Fruit fly (Drosophila melanogaster) whole organism, adult: ENCODE results near the gene E2f2.

Experiments
- CG11617 ChIP-seq: fragments of 200-800 bp; sonication (Bioruptor generic); optimal IDR thresholded peaks from 2 replicates; lab custom pipeline; 2017; ENCODE audit warnings: mild to moderate bottlenecking, missing biosample characterization, missing genetic modification reagents, missing genetic modification characterization
- CG12768 ChIP-seq: fragments of 200-800 bp; sonication (Bioruptor generic); optimal IDR thresholded peaks from 2 replicates; lab custom pipeline; 2017; ENCODE audit warnings: missing biosample characterization, missing genetic modification characterization, mild to moderate bottlenecking, moderate library complexity, missing genetic modification reagents
- CG14711 ChIP-seq: fragments of 200-800 bp; sonication (Bioruptor generic); optimal IDR thresholded peaks from 2 replicates; lab custom pipeline; 2018; ENCODE audit warnings: missing biosample characterization, mild to moderate bottlenecking, missing genetic modification characterization, moderate library complexity
- CG1620 ChIP-seq: fragments of 200-800 bp; sonication (Bioruptor generic); optimal IDR thresholded peaks from 2 replicates; lab custom pipeline; 2016; ENCODE audit warnings: missing biosample characterization, missing genetic modification characterization
- CG33017 ChIP-seq: fragments of 200-800 bp; sonication (Bioruptor generic); optimal IDR thresholded peaks from 2 replicates; lab custom pipeline; 2018; ENCODE audit warnings: missing biosample characterization, mild to moderate bottlenecking, missing genetic modification characterization, moderate library complexity
- CG5204 ChIP-seq: fragments of 200-800 bp; sonication (Bioruptor generic); optimal IDR thresholded peaks from 2 replicates; lab custom pipeline; 2016; ENCODE audit warnings: missing biosample characterization, missing genetic modification characterization
- CG7045 ChIP-seq: fragments of 200-800 bp; sonication (Bioruptor generic); optimal IDR thresholded peaks from 2 replicates; lab custom pipeline; 2017; ENCODE audit warnings: missing biosample characterization, mild to moderate bottlenecking, missing genetic modification characterization
- CG7101 ChIP-seq: fragments of 200-800 bp; sonication (Bioruptor generic); optimal IDR thresholded peaks from 2 replicates; lab custom pipeline; 2018; ENCODE audit warnings: missing biosample characterization, mild to moderate bottlenecking, missing genetic modification characterization, moderate library complexity
- Clk ChIP-seq: fragments of 200-800 bp; sonication (Bioruptor generic); optimal IDR thresholded peaks from 2 replicates; lab custom pipeline; 2017; ENCODE audit warnings: missing biosample characterization, missing genetic modification characterization
- Crg-1 ChIP-seq: fragments of 200-800 bp; sonication (Bioruptor generic); optimal IDR thresholded peaks from 2 replicates; lab custom pipeline; 2016; ENCODE audit warnings: missing biosample characterization, missing genetic modification characterization
- Hr96 ChIP-seq: fragments of 200-800 bp; sonication (Bioruptor generic); optimal IDR thresholded peaks from 2 replicates; lab custom pipeline; 2016; ENCODE audit warnings: missing biosample characterization, missing genetic modification characterization
- Mnt ChIP-seq: fragments of 200-800 bp; sonication (Bioruptor generic); optimal IDR thresholded peaks from 2 replicates; lab custom pipeline; 2016; ENCODE audit warnings: missing biosample characterization, mild to moderate bottlenecking, missing genetic modification characterization
- bab1 ChIP-seq: fragments of 200-800 bp; sonication (Bioruptor generic); optimal IDR thresholded peaks from 3 replicates; lab custom pipeline; 2019; ENCODE audit warnings: missing biosample characterization, mild to moderate bottlenecking, missing genetic modification characterization, moderate library complexity
- cic ChIP-seq: fragments of 200-800 bp; sonication (Bioruptor generic); optimal IDR thresholded peaks from 2 replicates; lab custom pipeline; 2017; ENCODE audit warnings: missing biosample characterization, mild to moderate bottlenecking, missing genetic modification characterization, moderate library complexity
- cnc ChIP-seq, 2 experiments: fragments of >200 bp; optimal IDR thresholded peaks; 2 replicates each; lab custom pipeline; 2017
- kay ChIP-seq: fragments of 200-800 bp; sonication (Bioruptor generic); peaks from one replicate; lab custom pipeline; 2016; ENCODE audit warnings: missing biosample characterization, missing genetic modification characterization, borderline replicate concordance
- ovo ChIP-seq: fragments of 200-800 bp; sonication (Bioruptor generic); optimal IDR thresholded peaks from 2 replicates; lab custom pipeline; 2016; ENCODE audit warnings: missing biosample characterization, missing genetic modification characterization
- pad ChIP-seq: fragments of 200-800 bp; sonication (Bioruptor generic); optimal IDR thresholded peaks from 3 replicates; lab custom pipeline; 2017; ENCODE audit warnings: missing biosample characterization, missing genetic modification characterization, mild to moderate bottlenecking, moderate library complexity, missing genetic modification reagents
- tj ChIP-seq: fragments of 200-800 bp; sonication (Bioruptor generic); optimal IDR thresholded peaks from 3 replicates; lab custom pipeline; 2017; ENCODE audit warnings: missing biosample characterization, mild to moderate bottlenecking, missing genetic modification characterization, moderate library complexity
- toe ChIP-seq: fragments of 200-800 bp; sonication (Bioruptor generic); optimal IDR thresholded peaks from 2 replicates; lab custom pipeline; 2016; ENCODE audit warnings: missing biosample characterization, missing genetic modification characterization

The E2f2 gene

dm6 chr2L:21113546-21113945 lies 43.0 kb downstream of the E2f2 start:
- no peak for TF ChIP-seq CG5204 (GFP tag; lab: Kevin White, UChicago)
- TF ChIP-seq Clk (GFP tag; lab: Kevin White, UChicago): no peak
- TF ChIP-seq CG14711 (tag; lab: Kevin White, UChicago): no peak
- TF ChIP-seq tj: no peak
- no peak for TF ChIP-seq CG7101 (tag; lab: Kevin White, UChicago)
- no peak for TF ChIP-seq CG12768
- TF ChIP-seq Mnt (GFP tag; lab: Kevin White, UChicago): no peak
- TF ChIP-seq CG7045 (GFP tag; lab: Kevin White, UChicago): no peak
- no peak for TF ChIP-seq CG1620 (GFP tag; lab: Kevin White, UChicago)
- no peak for TF ChIP-seq bab1
- TF ChIP-seq toe (GFP tag; lab: Kevin White, UChicago): no peak
- no peak for TF ChIP-seq Crg-1 (GFP tag; lab: Kevin White, UChicago)
- TF ChIP-seq CG33017 (tag; lab: Kevin White, UChicago): no peak
- no peak for TF ChIP-seq cnc (optimal IDR thresholded peaks at IDR 0.05; lab: Kevin White, UChicago)

dm6 chr2L:21111849-21112248 lies 44.7 kb downstream of the E2f2 start:
- TF ChIP-seq CG7045 (GFP tag; lab: Kevin White, UChicago): no peak
- no peak for TF ChIP-seq bab1
- TF ChIP-seq CG5204 (GFP tag; lab: Kevin White, UChicago): no peak
- TF ChIP-seq toe (GFP tag; lab: Kevin White, UChicago): no peak
- TF ChIP-seq Clk (GFP tag; lab: Kevin White, UChicago): no peak
- TF ChIP-seq CG11617 (GFP tag; lab: Kevin White, UChicago): no peak
- no peak for TF ChIP-seq cic (GFP tag; lab: Kevin White, UChicago)
- no peak for TF ChIP-seq CG7101 (tag; lab: Kevin White, UChicago)
- TF ChIP-seq kay: no peak
- no peak for TF ChIP-seq CG14711 (tag; lab: Kevin White, UChicago)
- TF ChIP-seq Crg-1 (GFP tag; lab: Kevin White, UChicago): no peak
- no peak for TF ChIP-seq CG12768
- TF ChIP-seq Hr96 (GFP tag; lab: Kevin White, UChicago): no peak
- TF ChIP-seq Mnt (GFP tag; lab: Kevin White, UChicago): no peak
- no peak for TF ChIP-seq CG1620 (GFP tag; lab: Kevin White, UChicago)
- TF ChIP-seq tj: no peak
- no peak for TF ChIP-seq ovo
- no peak for TF ChIP-seq cnc (optimal IDR thresholded peaks at IDR 0.05; lab: Kevin White, UChicago)
- no peak for TF ChIP-seq CG33017 (tag; lab: Kevin White, UChicago)
- no peak for TF ChIP-seq pad (GFP tag; lab: Kevin White, UChicago)

dm6 chr2L:21109680-21110079 lies 46.9 kb downstream of the E2f2 start:
- TF ChIP-seq cnc (optimal IDR thresholded peaks at IDR 0.05; lab: Kevin White, UChicago) (no peak), bab1 (no peak), Hr96 (GFP tag; lab: Kevin White, UChicago) (no peak)

dm6 chr2L:21108759-21109282 lies 47.7 kb downstream of the E2f2 start:
- TF ChIP-seq Hr96 (GFP tag; lab: Kevin White, UChicago) (no peak), CG1620 (GFP tag; lab: Kevin White, UChicago) (no peak), CG33017 (tag; lab: Kevin White, UChicago) (no peak), bab1 (peak; percentile 16), cnc (optimal IDR thresholded peaks at IDR 0.05; lab: Kevin White, UChicago) (no peak), Crg-1 (GFP tag; lab: Kevin White, UChicago) (no peak), kay (peak; percentile 44), Mnt (GFP tag; lab: Kevin White, UChicago) (no peak), CG14711 (tag; lab: Kevin White, UChicago) (no peak), Clk (GFP tag; lab: Kevin White, UChicago) (no peak)

dm6 chr2L:21107651-21108489 lies 48.7 kb downstream of the E2f2 start:
- TF ChIP-seq CG12768: no peak
- no peak for TF ChIP-seq kay
- no peak for TF ChIP-seq CG14711 (tag; lab: Kevin White, UChicago)
- TF ChIP-seq pad (GFP tag; lab: Kevin White, UChicago): no peak
- no peak for TF ChIP-seq CG1620 (GFP tag; lab: Kevin White, UChicago)
- TF ChIP-seq CG7101 (tag; lab: Kevin White, UChicago): no peak
- TF ChIP-seq CG33017 (tag; lab: Kevin White, UChicago): no peak
- TF ChIP-seq ovo: no peak
- TF ChIP-seq CG11617 (GFP tag; lab: Kevin White, UChicago): no peak
- peak; percentile 25 for TF ChIP-seq bab1
- no peak for TF ChIP-seq Crg-1 (GFP tag; lab: Kevin White, UChicago)
- no peak for TF ChIP-seq cnc (optimal IDR thresholded peaks at IDR 0.05; lab: Kevin White, UChicago)
- TF ChIP-seq cic (GFP tag; lab: Kevin White, UChicago): peak; percentile 54
- no peak for TF ChIP-seq toe (GFP tag; lab: Kevin White, UChicago)
- TF ChIP-seq Hr96 (GFP tag; lab: Kevin White, UChicago): no peak
- no peak for TF ChIP-seq Mnt (GFP tag; lab: Kevin White, UChicago)
- peak; percentile 54 for TF ChIP-seq tj
- no peak for TF ChIP-seq CG5204 (GFP tag; lab: Kevin White, UChicago)
- TF ChIP-seq Clk (GFP tag; lab: Kevin White, UChicago): no peak
- no peak for TF ChIP-seq CG7045 (GFP tag; lab: Kevin White, UChicago)

dm6 chr2L:21105127-21105526 lies 51.4 kb downstream of the E2f2 start:
- TF ChIP-seq kay: no peak
- TF ChIP-seq CG12768: no peak
- no peak for TF ChIP-seq cic (GFP tag; lab: Kevin White, UChicago)
- TF ChIP-seq CG5204 (GFP tag; lab: Kevin White, UChicago): no peak
- TF ChIP-seq cnc (optimal IDR thresholded peaks at IDR 0.05; lab: Kevin White, UChicago): no peak
- no peak for TF ChIP-seq CG14711 (tag; lab: Kevin White, UChicago)
- TF ChIP-seq Mnt (GFP tag; lab: Kevin White, UChicago): no peak
- no peak for TF ChIP-seq Hr96 (GFP tag; lab: Kevin White, UChicago)
- no peak for TF ChIP-seq Crg-1 (GFP tag; lab: Kevin White, UChicago)
- TF ChIP-seq Clk (GFP tag; lab: Kevin White, UChicago): no peak
- no peak for TF ChIP-seq CG33017 (tag; lab: Kevin White, UChicago)
- no peak for TF ChIP-seq pad (GFP tag; lab: Kevin White, UChicago)
- no peak for TF ChIP-seq CG7101 (tag; lab: Kevin White, UChicago)
- TF ChIP-seq toe (GFP tag; lab: Kevin White, UChicago): no peak
